Worm (Caenorhabditis elegans): Measurements from ENCODE around the gene C18E9.9.

ce11 chrII:8964835-8965234 lies 24.5 kb downstream of the C18E9.9 start, which contains the start of the genes ndub-3 and C18E9.2:
- TF ChIP-seq sea-1 (GFP tag; conservative IDR thresholded peaks at IDR 0.05): no peak
- TF ChIP-seq pes-1 (GFP tag; IDR thresholded peaks at IDR 0.05): no peak
- TF ChIP-seq ama-1 (optimal IDR thresholded peaks at IDR 0.05): no peak
- no peak for TF ChIP-seq tbx-37 (GFP tag; conservative IDR thresholded peaks at IDR 0.05)
- TF ChIP-seq ceh-13 (GFP tag; optimal IDR thresholded peaks at IDR 0.05): no peak
- no peak for TF ChIP-seq F13C5.2 (tag; optimal IDR thresholded peaks at IDR 0.05)
- TF ChIP-seq ceh-36 (tag; optimal IDR thresholded peaks at IDR 0.05): no peak
- TF ChIP-seq B0310.2 (tag; optimal IDR thresholded peaks at IDR 0.05): no peak
- no peak for TF ChIP-seq ets-7 (tag; optimal IDR thresholded peaks at IDR 0.05)
- TF ChIP-seq tbx-11 (GFP tag; IDR thresholded peaks at IDR 0.05): no peak
- no peak for TF ChIP-seq flt-1 (GFP tag; IDR thresholded peaks at IDR 0.05)
- TF ChIP-seq aly-1 (tag; optimal IDR thresholded peaks at IDR 0.05): no peak
- TF ChIP-seq hmbx-1 (tag; optimal IDR thresholded peaks at IDR 0.05): no peak

Measured in whole organism, early embryonic.